Worm (Caenorhabditis elegans): ENCODE results near the gene ZK402.5.

DNA sequence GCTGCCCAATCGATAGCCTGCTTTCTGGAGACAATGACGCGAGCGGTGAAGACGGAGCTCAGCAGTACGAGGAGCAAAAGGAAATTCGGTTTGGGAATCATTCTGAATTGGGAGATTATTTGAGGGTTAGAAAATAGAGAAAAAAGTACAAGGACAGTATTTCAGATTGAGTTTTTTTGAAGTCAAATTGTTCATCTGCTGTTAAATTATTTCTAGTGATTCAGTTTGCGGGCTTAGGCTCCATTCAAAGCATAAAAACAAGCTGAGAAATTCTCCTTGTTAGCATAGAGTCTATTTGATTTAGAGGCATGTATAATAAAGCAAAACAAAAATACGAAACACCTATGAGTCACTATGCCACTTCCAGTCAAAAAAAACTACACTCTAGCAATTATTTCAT, 33.7 kb downstream of the ZK402.5 start, which contains the start of gene dgn-2:
- TF ChIP-seq zfp-2 (tag; optimal IDR thresholded peaks at IDR 0.05) (no peak), unc-39 (tag; optimal IDR thresholded peaks at IDR 0.05) (no peak), gei-8 (GFP tag; optimal IDR thresholded peaks at IDR 0.05) (no peak)
